Worm (Caenorhabditis elegans) whole organism, mixed stage, embryonic: ENCODE measurements around the gene C17H12.11.

Source experiments
- ces-1 ChIP-seq: fragments of 150-350 bp; optimal IDR thresholded peaks from 2 replicates; lab custom pipeline; 2014; ENCODE audit warnings: missing biosample characterization, missing genetic modification reagents, missing genetic modification characterization
- mab-5 ChIP-seq: fragments of 150-350 bp; optimal IDR thresholded peaks from 2 replicates; lab custom pipeline; 2014; ENCODE audit warnings: missing biosample characterization, missing genetic modification characterization
- nhr-12 ChIP-seq: fragments of 150-350 bp; optimal IDR thresholded peaks from 2 replicates; lab custom pipeline; 2014; ENCODE audit warnings: missing biosample characterization, missing genetic modification characterization
- sem-2 ChIP-seq: fragments of 200-800 bp; sonication (Bioruptor generic); optimal IDR thresholded peaks from 2 replicates; lab custom pipeline; 2018; ENCODE audit warnings: mild to moderate bottlenecking, missing genetic modification characterization, missing compliant biosample characterization
- unc-62 ChIP-seq: fragments of 150-350 bp; optimal IDR thresholded peaks from 2 replicates; lab custom pipeline; 2014; ENCODE audit warnings: missing biosample characterization, missing genetic modification reagents, missing genetic modification characterization
- ztf-11 ChIP-seq: fragments of 150-350 bp; optimal IDR thresholded peaks from 2 replicates; lab custom pipeline; 2014; ENCODE audit warnings: missing biosample characterization, missing genetic modification characterization

DNA sequence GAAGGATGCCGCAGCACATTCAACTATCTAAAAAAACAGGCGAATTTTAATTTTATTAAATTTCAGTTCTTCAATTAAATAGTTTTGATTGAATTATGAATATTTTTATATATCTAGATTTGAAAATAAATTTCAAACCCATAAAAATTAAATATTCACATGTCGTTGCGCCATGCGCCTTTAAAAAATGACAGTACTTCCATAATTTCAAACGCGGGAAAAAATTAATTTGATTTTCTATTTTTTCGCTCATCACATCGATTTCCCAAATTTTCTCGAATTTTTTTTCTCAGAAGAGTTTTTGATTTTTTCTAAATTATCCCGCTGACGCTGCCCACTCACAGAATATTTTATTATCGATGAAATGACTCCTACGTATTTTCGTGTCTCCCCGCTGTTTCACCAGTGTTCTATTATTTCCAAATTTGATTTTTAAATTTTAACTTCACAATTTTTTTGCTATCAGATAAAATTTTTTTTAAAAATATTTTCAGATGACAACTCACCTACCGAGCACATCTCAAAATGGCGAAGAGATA is 40.4 kb downstream of the C17H12.11 start, which contains the start of gene lip-1:
- TF ChIP-seq nhr-12 (no peak), unc-62 (GFP tag; lab: Kevin White, UChicago) (no peak), sem-2 (no peak), ces-1 (GFP tag; lab: Kevin White, UChicago) (no peak), ztf-11 (tag; lab: Kevin White, UChicago) (no peak), mab-5 (no peak)
